Fruit fly (Drosophila melanogaster): ENCODE data around the gene VhaAC39-2.

VhaAC39-2 gene

DNA sequence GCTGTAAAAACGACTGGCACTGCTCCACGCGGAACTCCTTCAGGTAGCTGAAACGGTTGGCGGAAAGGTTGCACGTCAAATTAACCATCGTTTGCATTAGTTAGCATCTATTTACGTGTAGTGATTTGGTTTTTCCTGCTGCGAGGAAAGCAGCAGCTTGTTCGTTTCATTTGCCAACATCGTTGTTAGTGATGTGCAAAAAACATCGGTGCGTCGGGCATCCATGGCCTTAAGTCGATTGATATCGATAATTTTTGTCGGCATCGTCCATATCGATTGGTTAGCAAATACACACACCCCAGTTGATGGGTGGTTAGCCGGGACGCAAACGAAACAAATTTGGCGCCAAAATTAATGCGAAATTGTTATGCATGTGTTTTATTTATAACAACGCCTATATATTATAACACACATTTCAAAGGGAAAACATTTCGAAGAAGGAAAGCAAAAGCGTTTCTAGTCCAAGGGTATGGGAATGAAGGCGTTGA lies 1.4 kb downstream of the VhaAC39-2 start, which contains the start of gene unk (continued):
- TF ChIP-seq sc (optimal IDR thresholded peaks at IDR 0.05) (no peak), sc (GFP tag; optimal IDR thresholded peaks at IDR 0.05) (no peak), wor (GFP tag; IDR thresholded peaks at IDR 0.05) (no peak), CG8089 (GFP tag; optimal IDR thresholded peaks at IDR 0.05) (no peak), Myb (GFP tag; optimal IDR thresholded peaks at IDR 0.05) (peak; percentile 62), Atf3 (GFP tag; optimal IDR thresholded peaks at IDR 0.05) (no peak), pros (GFP tag; optimal IDR thresholded peaks at IDR 0.05) (no peak), unc-4 (GFP tag; IDR thresholded peaks at IDR 0.05; ENCODE audit: partially characterized antibody) (peak; percentile 98), CG4328 (GFP tag; optimal IDR thresholded peaks at IDR 0.05) (no peak), CG8924 (tag; optimal IDR thresholded peaks at IDR 0.05) (no peak), Hmr (GFP tag; optimal IDR thresholded peaks at IDR 0.05) (peak; percentile 4), Camta (GFP tag; optimal IDR thresholded peaks at IDR 0.05) (peak; percentile 17), crol (GFP tag; IDR thresholded peaks at IDR 0.05) (no peak), dm (GFP tag; optimal IDR thresholded peaks at IDR 0.05) (peak; percentile 57), Adf1 (GFP tag; IDR thresholded peaks at IDR 0.05) (0 out of 2 replicates have a peak, but pooled peaks have one; percentile 6), Mad (GFP tag; optimal IDR thresholded peaks at IDR 0.05) (peak; percentile 44), pb (GFP tag; optimal IDR thresholded peaks at IDR 0.05) (no peak), sima (GFP tag; optimal IDR thresholded peaks at IDR 0.05) (no peak), danr (GFP tag; IDR thresholded peaks at IDR 0.05) (no peak), CG7372 (GFP tag; IDR thresholded peaks at IDR 0.05) (no peak), Aef1 (GFP tag; IDR thresholded peaks at IDR 0.05) (no peak), CG16863 (GFP tag; optimal IDR thresholded peaks at IDR 0.05) (no peak), CG13287 (GFP tag; IDR thresholded peaks at IDR 0.05; ENCODE audit: partially characterized antibody) (peak; percentile 99), abd-A (tag; optimal IDR thresholded peaks at IDR 0.05) (no peak), nmo (GFP tag; optimal IDR thresholded peaks at IDR 0.05) (peak; percentile 8), CG10147 (GFP tag; optimal IDR thresholded peaks at IDR 0.05) (no peak), schlank (tag; optimal IDR thresholded peaks at IDR 0.05) (no peak), CG4707 (GFP tag; optimal IDR thresholded peaks at IDR 0.05) (no peak), Dp (GFP tag; optimal IDR thresholded peaks at IDR 0.05) (peak; percentile 89), vvl (GFP tag; IDR thresholded peaks at IDR 0.05) (peak; percentile 80; the same call in 1 of the 2 replicates), gro (GFP tag; optimal IDR thresholded peaks at IDR 0.05) (peak; percentile 54), fd96Cb (tag; optimal IDR thresholded peaks at IDR 0.05) (no peak), en (GFP tag; optimal IDR thresholded peaks at IDR 0.05) (no peak), CG11560 (tag; IDR thresholded peaks at IDR 0.05) (peak; percentile 87; the same call in 2 of the 3 replicates), CG2889 (GFP tag; IDR thresholded peaks at IDR 0.05) (no peak), tin (GFP tag; optimal IDR thresholded peaks at IDR 0.05) (no peak), HLH3B (GFP tag; IDR thresholded peaks at IDR 0.05) (no peak), Ets97D (GFP tag; optimal IDR thresholded peaks at IDR 0.05) (peak; percentile 64), tx (GFP tag; optimal IDR thresholded peaks at IDR 0.05) (no peak), Deaf1 (tag; optimal IDR thresholded peaks at IDR 0.05) (peak; percentile 56), dpn (GFP tag; optimal IDR thresholded peaks at IDR 0.05) (peak; percentile 8 to 51), CG13123 (GFP tag; optimal IDR thresholded peaks at IDR 0.05) (no peak), CG18476 (GFP tag; optimal IDR thresholded peaks at IDR 0.05) (no peak), CG3163 (GFP tag; optimal IDR thresholded peaks at IDR 0.05) (peak; percentile 53), ato (GFP tag; IDR thresholded peaks at IDR 0.05; ENCODE audit: partially characterized antibody) (peak; percentile 98), disco-r (GFP tag; optimal IDR thresholded peaks at IDR 0.05) (no peak), CG18599 (GFP tag; optimal IDR thresholded peaks at IDR 0.05) (no peak), CG3281 (GFP tag; optimal IDR thresholded peaks at IDR 0.05) (no peak), Rx (GFP tag; IDR thresholded peaks at IDR 0.05) (no peak), CG34224 (GFP tag; IDR thresholded peaks at IDR 0.05; ENCODE audit: partially characterized antibody) (peak; percentile 98), ara (GFP tag; IDR thresholded peaks at IDR 0.05) (no peak), slbo (GFP tag; IDR thresholded peaks at IDR 0.05) (peak; percentile 72)

All from whole organism, embryonic.